Worm (Caenorhabditis elegans) whole organism, L4 larva: ENCODE data around the gene abhd-12.

ENCODE experiments used
- F26F4.8 ChIP-seq: fragments of 200-800 bp; sonication (Bioruptor generic); conservative IDR thresholded peaks from 2 replicates; pipeline ENCODE4 v1.3.6; 2022; ENCODE audit warnings: missing genetic modification characterization, missing compliant biosample characterization
- F49E8.2 ChIP-seq: sonication (generic microtip); optimal IDR thresholded peaks from 2 replicates; lab custom pipeline; 2016; ENCODE audit warnings: missing compliant biosample characterization, mild to moderate bottlenecking, missing genetic modification characterization, borderline replicate concordance
- T20F7.1 ChIP-seq: fragments of 200-800 bp; sonication (Bioruptor generic); optimal IDR thresholded peaks from 2 replicates; lab custom pipeline; 2018; ENCODE audit warnings: mild to moderate bottlenecking, missing genetic modification characterization, missing compliant biosample characterization
- T26A8.4 ChIP-seq: fragments of 200-800 bp; sonication (Bioruptor generic); IDR thresholded peaks from 2 replicates; pipeline ENCODE4 v1.3.6; 2022; ENCODE audit warnings: missing genetic modification characterization, missing compliant biosample characterization
- aha-1 ChIP-seq: fragments of 150-350 bp; peaks from one replicate; lab custom pipeline; 2014; ENCODE audit warnings: missing biosample characterization, missing genetic modification characterization
- aly-2 ChIP-seq: sonication (generic microtip); optimal IDR thresholded peaks from 2 replicates; lab custom pipeline; 2018; ENCODE audit warnings: missing biosample characterization, missing genetic modification characterization
- ama-1 ChIP-seq: fragments of 150-350 bp; optimal IDR thresholded peaks from 2 replicates; lab custom pipeline; 2014; ENCODE audit warnings: inconsistent platforms, mixed read lengths
- ceh-28 ChIP-seq: fragments of 150-350 bp; optimal IDR thresholded peaks from 2 replicates; lab custom pipeline; 2014; ENCODE audit warnings: missing biosample characterization, missing genetic modification reagents, missing genetic modification characterization
- ceh-44 ChIP-seq: fragments of 200-800 bp; sonication (Bioruptor generic); IDR thresholded peaks from 2 replicates; pipeline ENCODE4 v1.3.6; 2022; ENCODE audit warnings: missing genetic modification reagents, missing genetic modification characterization, missing compliant biosample characterization
- ces-1 ChIP-seq: fragments of 150-350 bp; sonication (generic microtip); optimal IDR thresholded peaks from 4 replicates; lab custom pipeline; 2014; ENCODE audit warnings: missing biosample characterization, missing genetic modification reagents, missing genetic modification characterization
- cey-2 ChIP-seq: sonication (generic microtip); optimal IDR thresholded peaks from 3 replicates; lab custom pipeline; 2017; ENCODE audit warnings: missing genetic modification characterization, mild to moderate bottlenecking, missing compliant biosample characterization, antibody characterized with exemption, borderline replicate concordance; ENCODE audit not compliant: insufficient read depth
- ctbp-1 ChIP-seq: fragments of 200-800 bp; sonication (Bioruptor generic); IDR thresholded peaks from 2 replicates; pipeline ENCODE4 v1.3.6; 2022; ENCODE audit warnings: missing genetic modification reagents, missing genetic modification characterization, missing compliant biosample characterization
- daf-16 ChIP-seq, 3 experiments: sonication (generic microtip); optimal IDR thresholded peaks; 2 replicates each; lab custom pipeline; 2016 to 2017; ENCODE audit warnings: missing genetic modification characterization in 3 of 3, missing genetic modification reagents in 3 of 3, mild to moderate bottlenecking in 2 of 3, missing compliant biosample characterization in 2 of 3, missing biosample characterization in 1 of 3, moderate library complexity in 1 of 3
- daf-8 ChIP-seq: fragments of 200-800 bp; sonication (Bioruptor generic); IDR thresholded peaks from 2 replicates; pipeline ENCODE4 v1.3.6; 2022; ENCODE audit warnings: missing genetic modification characterization, missing compliant biosample characterization
- dpl-1 ChIP-seq: fragments of 150-350 bp; optimal IDR thresholded peaks from 2 replicates; lab custom pipeline; 2014; ENCODE audit warnings: missing biosample characterization, missing genetic modification reagents, missing genetic modification characterization
- dve-1 ChIP-seq: sonication (generic microtip); optimal IDR thresholded peaks from 2 replicates; lab custom pipeline; 2017; ENCODE audit warnings: antibody characterized with exemption, mild to moderate bottlenecking, missing genetic modification characterization, missing compliant biosample characterization; ENCODE audit not compliant: insufficient read depth
- hif-1 ChIP-seq, 2 experiments: sonication (generic microtip); optimal IDR thresholded peaks; 2 replicates each; lab custom pipeline; 2016 to 2017; ENCODE audit warnings: missing compliant biosample characterization in 2 of 2, missing genetic modification characterization in 2 of 2, missing genetic modification reagents in 2 of 2, missing genotype in 2 of 2, mild to moderate bottlenecking in 1 of 2
- hlh-11 ChIP-seq: fragments of 200-800 bp; sonication (Bioruptor generic); optimal IDR thresholded peaks from 2 replicates; lab custom pipeline; 2018; ENCODE audit warnings: mild to moderate bottlenecking, missing genetic modification characterization, missing compliant biosample characterization
- hmg-1.1 ChIP-seq: fragments of 200-800 bp; sonication (Bioruptor generic); IDR thresholded peaks from 2 replicates; pipeline ENCODE4 v1.3.6; 2022; ENCODE audit warnings: missing genetic modification reagents, missing genetic modification characterization, missing compliant biosample characterization
- jun-1 ChIP-seq: fragments of 150-350 bp; optimal IDR thresholded peaks from 2 replicates; lab custom pipeline; 2014; ENCODE audit warnings: missing biosample characterization, missing genetic modification reagents, missing genetic modification characterization
- lin-1 ChIP-seq: fragments of 200-800 bp; sonication (Bioruptor generic); IDR thresholded peaks from 2 replicates; pipeline ENCODE4 v1.3.6; 2022; ENCODE audit warnings: missing genetic modification reagents, missing genetic modification characterization, missing compliant biosample characterization
- lin-38 ChIP-seq: fragments of 200-800 bp; sonication (Bioruptor generic); IDR thresholded peaks from 2 replicates; pipeline ENCODE4 v1.3.6; 2022; ENCODE audit warnings: missing genetic modification reagents, missing genetic modification characterization, missing compliant biosample characterization
- mdl-1 ChIP-seq, 2 experiments: fragments of 150-350 bp in 1 of 2; sonication (generic microtip) in 1 of 2; optimal IDR thresholded peaks; 2 replicates each; lab custom pipeline; 2014 to 2017; ENCODE audit warnings: missing biosample characterization in 2 of 2, missing genetic modification characterization in 2 of 2
- mdt-29 ChIP-seq: fragments of 200-800 bp; sonication (Bioruptor generic); IDR thresholded peaks from 2 replicates; pipeline ENCODE4 v1.3.6; 2022; ENCODE audit warnings: missing genetic modification reagents, missing genetic modification characterization, missing compliant biosample characterization
- mep-1 ChIP-seq: fragments of 150-350 bp; sonication (generic microtip); optimal IDR thresholded peaks from 3 replicates; lab custom pipeline; 2014; ENCODE audit warnings: missing biosample characterization, missing genetic modification characterization
- mes-2 ChIP-seq: sonication (generic microtip); optimal IDR thresholded peaks from 2 replicates; lab custom pipeline; 2016; ENCODE audit warnings: missing genotype, mild to moderate bottlenecking, missing genetic modification characterization, missing compliant biosample characterization; ENCODE audit not compliant: poor library complexity, severe bottlenecking
- nhr-102 ChIP-seq: sonication (generic microtip); optimal IDR thresholded peaks from 2 replicates; lab custom pipeline; 2016; ENCODE audit warnings: mild to moderate bottlenecking, missing genetic modification characterization, moderate library complexity, missing compliant biosample characterization
- nhr-25 ChIP-seq: sonication (generic microtip); optimal IDR thresholded peaks from 2 replicates; lab custom pipeline; 2017; ENCODE audit warnings: missing genetic modification characterization, mild to moderate bottlenecking, missing compliant biosample characterization, antibody characterized with exemption, moderate library complexity, borderline replicate concordance; ENCODE audit not compliant: insufficient read depth
- nhr-28 ChIP-seq: fragments of 150-350 bp; optimal IDR thresholded peaks from 2 replicates; lab custom pipeline; 2014; ENCODE audit warnings: missing biosample characterization, missing genetic modification characterization
- nhr-41 ChIP-seq: fragments of 200-800 bp; sonication (Bioruptor generic); IDR thresholded peaks from 2 replicates; pipeline ENCODE4 v1.3.6; 2022; ENCODE audit warnings: missing genetic modification reagents, missing genetic modification characterization, missing compliant biosample characterization
- nhr-76 ChIP-seq: fragments of 150-350 bp; optimal IDR thresholded peaks from 2 replicates; lab custom pipeline; 2014; ENCODE audit warnings: missing biosample characterization, missing genetic modification characterization
- pqm-1 ChIP-seq: sonication (generic microtip); optimal IDR thresholded peaks from 2 replicates; lab custom pipeline; 2017; ENCODE audit warnings: missing biosample characterization, missing genetic modification characterization
- rbr-2 ChIP-seq: sonication (generic microtip); optimal IDR thresholded peaks from 2 replicates; lab custom pipeline; 2016; ENCODE audit warnings: missing genotype, missing genetic modification characterization, missing compliant biosample characterization
- sdz-12 ChIP-seq: fragments of 200-800 bp; sonication (Bioruptor generic); optimal IDR thresholded peaks from 2 replicates; lab custom pipeline; 2018; ENCODE audit warnings: mild to moderate bottlenecking, missing genetic modification characterization, missing compliant biosample characterization
- set-16 ChIP-seq: fragments of 200-800 bp; sonication (Bioruptor generic); IDR thresholded peaks from 2 replicates; pipeline ENCODE4 v1.3.6; 2022; ENCODE audit warnings: missing genetic modification reagents, missing genetic modification characterization, missing compliant biosample characterization
- skn-1 ChIP-seq: fragments of 150-350 bp; optimal IDR thresholded peaks from 2 replicates; lab custom pipeline; 2014; ENCODE audit warnings: missing biosample characterization, missing genetic modification characterization
- spr-1 ChIP-seq: sonication (generic microtip); optimal IDR thresholded peaks from 2 replicates; lab custom pipeline; 2016; ENCODE audit warnings: mild to moderate bottlenecking, missing genetic modification characterization, missing compliant biosample characterization
- spr-3 ChIP-seq: fragments of 200-800 bp; sonication (Bioruptor generic); optimal IDR thresholded peaks from 2 replicates; lab custom pipeline; 2018; ENCODE audit warnings: mild to moderate bottlenecking, missing genetic modification characterization, missing compliant biosample characterization
- tra-1 ChIP-seq: fragments of 200-800 bp; sonication (Bioruptor generic); IDR thresholded peaks from 2 replicates; pipeline ENCODE4 v1.3.6; 2022; ENCODE audit warnings: missing genetic modification reagents, missing genetic modification characterization, missing compliant biosample characterization
- zfp-3 ChIP-seq: fragments of 200-800 bp; sonication (Bioruptor generic); conservative IDR thresholded peaks from 2 replicates; pipeline ENCODE4 v1.3.6; 2022; ENCODE audit warnings: missing genetic modification reagents, missing genetic modification characterization, missing compliant biosample characterization
- zip-2 ChIP-seq: fragments of 150-350 bp; optimal IDR thresholded peaks from 2 replicates; lab custom pipeline; 2014; ENCODE audit warnings: missing biosample characterization, missing genetic modification characterization
- ztf-7 ChIP-seq: fragments of 150-350 bp; optimal IDR thresholded peaks from 2 replicates; lab custom pipeline; 2014; ENCODE audit warnings: missing biosample characterization, missing genetic modification characterization

Gene abhd-12

ce11 chrV:8010103-8010502, 26.4 kb downstream of the abhd-12 start, which contains the start of gene Y97E10AR.4:
TSS of gene Y97E10AR.4 (minus strand) at chrV:8010233.
- TF ChIP-seq jun-1 (tag; lab: Kevin White, UChicago) (no peak), cey-2 (tag; lab: Kevin White, UChicago) (no peak), hmg-1.1 (no peak), mes-2 (tag; lab: Kevin White, UChicago) (peak; percentile 7), hlh-11 (no peak), mep-1 (peak; percentile 26), nhr-76 (no peak), ztf-7 (tag; lab: Kevin White, UChicago) (no peak)

- TF ChIP-seq mdt-29 (GFP tag; lab: Robert Waterston, UW) (no peak), dve-1 (tag; lab: Kevin White, UChicago) (no peak), ceh-28 (no peak), ama-1 (lab: Kevin White, UChicago) (peak; percentile 74), ces-1 (no peak), nhr-28 (tag; lab: Kevin White, UChicago) (no peak), spr-1 (tag; lab: Kevin White, UChicago) (no peak), pqm-1 (tag; lab: Kevin White, UChicago) (no peak), zip-2 (tag; lab: Kevin White, UChicago) (no peak), daf-8 (GFP tag; lab: Robert Waterston, UW) (no peak), aha-1 (tag; lab: Kevin White, UChicago) (peak; percentile 88), set-16 (GFP tag; lab: Robert Waterston, UW) (no peak), lin-1 (no peak), daf-16 (GFP tag; optimal IDR thresholded peaks at IDR 0.05; lab: Kevin White, UChicago) (no peak), daf-16 (tag; optimal IDR thresholded peaks at IDR 0.05; lab: Kevin White, UChicago) (peak; percentile 29), dpl-1 (GFP tag; lab: Kevin White, UChicago) (no peak)
Observed at ce11 chrV:8010846-8011245, 27.2 kb downstream of the abhd-12 start, which contains the start of gene lmtr-2. TSS of gene lmtr-2 (minus strand) at chrV:8011106.

ce11 chrV:8012032-8012431, 28.4 kb downstream of the abhd-12 start, which contains the start of gene rpb-9:
TSS of gene rpb-9 (minus strand) at chrV:8012345.
- TF ChIP-seq skn-1 (tag; lab: Kevin White, UChicago), result no peak
- TF ChIP-seq mes-2 (tag; lab: Kevin White, UChicago), result peak; percentile 35
- no peak for TF ChIP-seq dpl-1 (GFP tag; lab: Kevin White, UChicago)
- TF ChIP-seq daf-16 (GFP tag; optimal IDR thresholded peaks at IDR 0.05; lab: Kevin White, UChicago), result no peak
- TF ChIP-seq daf-16 (tag; optimal IDR thresholded peaks at IDR 0.05; lab: Kevin White, UChicago), result peak; percentile 3
- peak; percentile 39 for TF ChIP-seq lin-38
- no peak for TF ChIP-seq aly-2 (tag; lab: Kevin White, UChicago)
- no peak for TF ChIP-seq ceh-44
- peak; percentile 4 for TF ChIP-seq nhr-102 (tag; lab: Kevin White, UChicago)
- peak; percentile 8 for TF ChIP-seq F49E8.2 (tag; lab: Kevin White, UChicago)
- TF ChIP-seq lin-1, result peak; percentile 53; the same call in 1 of the 2 replicates
- TF ChIP-seq ama-1 (lab: Kevin White, UChicago), result peak; percentile 57
- TF ChIP-seq spr-1 (tag; lab: Kevin White, UChicago), result no peak
- peak; percentile 1 for TF ChIP-seq dve-1 (tag; lab: Kevin White, UChicago)
- no peak for TF ChIP-seq nhr-41 (GFP tag; lab: Robert Waterston, UW)
- TF ChIP-seq T26A8.4 (GFP tag; lab: Robert Waterston, UW), result peak; percentile 43; the same call in 1 of the 2 replicates
- TF ChIP-seq nhr-25 (tag; lab: Kevin White, UChicago), result no peak
- TF ChIP-seq, all 104 proteins: peak for 9

- TF ChIP-seq hif-1 (tag; optimal IDR thresholded peaks at IDR 0.05; lab: Kevin White, UChicago) (peak in 1 of 2 experiments; percentile 14), F26F4.8 (GFP tag; lab: Robert Waterston, UW) (no peak), mdl-1 (tag; optimal IDR thresholded peaks at IDR 0.05; lab: Kevin White, UChicago) (peak in 1 of 2 experiments; percentile 64), ctbp-1 (GFP tag; lab: Robert Waterston, UW) (no peak), hlh-11 (peak; percentile 41), rbr-2 (tag; lab: Kevin White, UChicago) (peak; percentile 26), tra-1 (GFP tag; lab: Robert Waterston, UW) (no peak), spr-3 (GFP tag; lab: Kevin White, UChicago) (no peak), T20F7.1 (GFP tag; lab: Kevin White, UChicago) (peak; percentile 31), ceh-44 (no peak), mdt-29 (GFP tag; lab: Robert Waterston, UW) (no peak), sdz-12 (GFP tag; lab: Kevin White, UChicago) (no peak), F49E8.2 (tag; lab: Kevin White, UChicago) (no peak), hmg-1.1 (0 out of 2 replicates have a peak, but pooled peaks have one; percentile 22), zfp-3 (no peak), mes-2 (tag; lab: Kevin White, UChicago) (peak; percentile 47), lin-38 (peak; percentile 70), mep-1 (peak; percentile 35)
Observed at ce11 chrV:8013901-8014388, 30.3 kb downstream of the abhd-12 start, which contains the start of gene Y97E10AR.6. TSS of gene Y97E10AR.6 (minus strand) at chrV:8013951.
